Worm (Caenorhabditis elegans) whole organism, young adult: ENCODE results near the gene twk-32.

Experiments
- B0261.1 ChIP-seq: sonication (generic microtip); optimal IDR thresholded peaks from 2 replicates; lab custom pipeline; 2016; ENCODE audit warnings: mild to moderate bottlenecking, missing genetic modification characterization, moderate library complexity, missing compliant biosample characterization
- C17E4.6 ChIP-seq: fragments of 200-800 bp; sonication (Bioruptor generic); IDR thresholded peaks from 2 replicates; pipeline ENCODE4 v1.3.6; 2022; ENCODE audit warnings: missing genetic modification reagents, missing genetic modification characterization, missing compliant biosample characterization
- D2030.7 ChIP-seq: fragments of 200-800 bp; sonication (Bioruptor generic); IDR thresholded peaks from 2 replicates; pipeline ENCODE4 v1.3.6; 2022; ENCODE audit warnings: missing genetic modification reagents, missing genetic modification characterization, missing compliant biosample characterization
- F22D6.2 ChIP-seq: sonication (generic microtip); optimal IDR thresholded peaks from 2 replicates; lab custom pipeline; 2016; ENCODE audit warnings: mild to moderate bottlenecking, missing genetic modification characterization, missing compliant biosample characterization
- F57C9.4 ChIP-seq: sonication (generic microtip); optimal IDR thresholded peaks from 2 replicates; lab custom pipeline; 2017; ENCODE audit warnings: mild to moderate bottlenecking, missing genetic modification characterization, missing compliant biosample characterization
- K12H6.12 ChIP-seq: fragments of 200-800 bp; sonication (Bioruptor generic); optimal IDR thresholded peaks from 2 replicates; lab custom pipeline; 2018; ENCODE audit warnings: mild to moderate bottlenecking, missing genetic modification characterization, missing compliant biosample characterization
- T26A5.8 ChIP-seq: sonication (generic microtip); optimal IDR thresholded peaks from 2 replicates; lab custom pipeline; 2016; ENCODE audit warnings: missing genetic modification characterization, missing compliant biosample characterization
- ZK185.1 ChIP-seq: sonication (generic microtip); optimal IDR thresholded peaks from 2 replicates; lab custom pipeline; 2016; ENCODE audit warnings: mild to moderate bottlenecking, missing genetic modification characterization, missing compliant biosample characterization; ENCODE audit not compliant: poor library complexity, severe bottlenecking
- ama-1 ChIP-seq, 3 experiments: fragments of 150-350 bp in 1 of 3; sonication (generic microtip) in 2 of 3; optimal IDR thresholded peaks; 2 replicates each; lab custom pipeline; 2014 to 2018; ENCODE audit warnings: missing biosample characterization in 2 of 3, missing genetic modification characterization in 2 of 3, missing genetic modification reagents in 2 of 3
- aptf-3 ChIP-seq: fragments of 200-800 bp; sonication (Bioruptor generic); IDR thresholded peaks from 2 replicates; pipeline ENCODE4 v1.3.6; 2022; ENCODE audit warnings: missing genetic modification characterization, missing compliant biosample characterization
- atf-7 ChIP-seq: sonication (generic microtip); optimal IDR thresholded peaks from 2 replicates; lab custom pipeline; 2017; ENCODE audit warnings: mild to moderate bottlenecking, missing genetic modification characterization, missing compliant biosample characterization
- athp-1 ChIP-seq: sonication (generic microtip); optimal IDR thresholded peaks from 2 replicates; lab custom pipeline; 2017; ENCODE audit warnings: mild to moderate bottlenecking, missing genetic modification characterization, missing compliant biosample characterization
- cebp-1 ChIP-seq, 2 experiments: fragments of 200-800 bp in 1 of 2; sonication (Bioruptor generic) in 1 of 2; sonication (generic microtip) in 1 of 2; IDR thresholded peaks in 1 of 2; optimal IDR thresholded peaks in 1 of 2; 2 replicates each; pipeline versions ENCODE4 v1.3.6 to Lab custom; 2017 to 2022; ENCODE audit warnings: missing compliant biosample characterization in 2 of 2, missing genetic modification characterization in 2 of 2, mild to moderate bottlenecking in 1 of 2, missing genetic modification reagents in 1 of 2, moderate library complexity in 1 of 2
- cebp-2 ChIP-seq: fragments of 200-800 bp; sonication (Bioruptor generic); IDR thresholded peaks from 2 replicates; pipeline ENCODE4 v1.3.6; 2022; ENCODE audit warnings: missing genetic modification characterization, missing compliant biosample characterization
- ceh-58 ChIP-seq: fragments of 200-800 bp; sonication (Bioruptor generic); IDR thresholded peaks from 2 replicates; pipeline ENCODE4 v1.3.6; 2022; ENCODE audit warnings: missing genetic modification characterization, missing compliant biosample characterization
- ceh-79 ChIP-seq: sonication (generic microtip); optimal IDR thresholded peaks from 2 replicates; lab custom pipeline; 2017; ENCODE audit warnings: mild to moderate bottlenecking, missing genetic modification characterization, missing compliant biosample characterization
- chd-7 ChIP-seq: sonication (generic microtip); optimal IDR thresholded peaks from 2 replicates; lab custom pipeline; 2016; ENCODE audit warnings: mild to moderate bottlenecking, missing genetic modification characterization, moderate library complexity, missing compliant biosample characterization
- dox-1 ChIP-seq: fragments of 200-800 bp; sonication (Bioruptor generic); IDR thresholded peaks from 2 replicates; pipeline ENCODE4 v1.3.6; 2022; ENCODE audit warnings: missing genetic modification reagents, missing genetic modification characterization, missing compliant biosample characterization
- dpl-1 ChIP-seq: fragments of 150-350 bp; optimal IDR thresholded peaks from 2 replicates; lab custom pipeline; 2014; ENCODE audit warnings: missing biosample characterization, missing genetic modification reagents, missing genetic modification characterization
- egrh-3 ChIP-seq: fragments of 200-800 bp; sonication (Bioruptor generic); IDR thresholded peaks from 2 replicates; pipeline ENCODE4 v1.3.6; 2022; ENCODE audit warnings: missing genetic modification reagents, missing genetic modification characterization, missing compliant biosample characterization
- hsf-1 ChIP-seq: fragments of 200-800 bp; sonication (Bioruptor generic); IDR thresholded peaks from 2 replicates; pipeline ENCODE4 v1.3.6; 2022; ENCODE audit warnings: missing genetic modification reagents, missing genetic modification characterization, missing compliant biosample characterization
- lag-1 ChIP-seq: fragments of 200-800 bp; sonication (Bioruptor generic); IDR thresholded peaks from 2 replicates; pipeline ENCODE4 v1.3.6; 2022; ENCODE audit warnings: missing genetic modification reagents, missing genetic modification characterization, missing compliant biosample characterization
- lin-54 ChIP-seq: fragments of 200-800 bp; sonication (Bioruptor generic); optimal IDR thresholded peaks from 2 replicates; lab custom pipeline; 2018; ENCODE audit warnings: mild to moderate bottlenecking, missing genetic modification characterization, missing compliant biosample characterization
- madf-6 ChIP-seq: fragments of 200-800 bp; sonication (Bioruptor generic); IDR thresholded peaks from 2 replicates; pipeline ENCODE4 v1.3.6; 2022; ENCODE audit warnings: missing genetic modification reagents, missing genetic modification characterization, missing compliant biosample characterization
- mcd-1 ChIP-seq: fragments of 200-800 bp; sonication (Bioruptor generic); IDR thresholded peaks from 2 replicates; pipeline ENCODE4 v1.3.6; 2022; ENCODE audit warnings: missing genetic modification reagents, missing genetic modification characterization, missing compliant biosample characterization
- nhr-80 ChIP-seq: sonication (generic microtip); optimal IDR thresholded peaks from 2 replicates; lab custom pipeline; 2016; ENCODE audit warnings: missing genetic modification characterization, missing compliant biosample characterization
- pha-4 ChIP-seq: fragments of 150-350 bp; sonication (generic microtip); optimal IDR thresholded peaks from 2 replicates; lab custom pipeline; 2014; ENCODE audit warnings: missing biosample characterization, missing genetic modification reagents, missing genetic modification characterization
- repo-1 ChIP-seq: sonication (generic microtip); optimal IDR thresholded peaks from 2 replicates; lab custom pipeline; 2017; ENCODE audit warnings: mild to moderate bottlenecking, missing genetic modification characterization, missing compliant biosample characterization
- rpc-1 ChIP-seq, 2 experiments: fragments of 150-350 bp in 1 of 2; sonication (generic microtip) in 1 of 2; optimal IDR thresholded peaks; 2 replicates each; lab custom pipeline; 2014 to 2018; ENCODE audit warnings: missing biosample characterization in 1 of 2, missing genetic modification characterization in 1 of 2, missing genetic modification reagents in 1 of 2, missing genotype in 1 of 2
- tbp1 ChIP-seq: fragments of 200-800 bp; sonication (Bioruptor generic); optimal IDR thresholded peaks from 2 replicates; lab custom pipeline; 2018; ENCODE audit warnings: mild to moderate bottlenecking, missing genetic modification characterization, missing compliant biosample characterization
- tlf-1 ChIP-seq: fragments of 200-800 bp; sonication (Bioruptor generic); optimal IDR thresholded peaks from 2 replicates; lab custom pipeline; 2018; ENCODE audit warnings: mild to moderate bottlenecking, missing genetic modification characterization, missing compliant biosample characterization
- unc-62 ChIP-seq: fragments of 150-350 bp; optimal IDR thresholded peaks from 2 replicates; lab custom pipeline; 2014; ENCODE audit warnings: missing biosample characterization, missing genetic modification reagents, missing genetic modification characterization
- zfh-2 ChIP-seq: fragments of 200-800 bp; sonication (Bioruptor generic); conservative IDR thresholded peaks from 2 replicates; pipeline ENCODE4 v1.3.6; 2022; ENCODE audit warnings: missing genetic modification reagents, missing genetic modification characterization, missing compliant biosample characterization
- zim-3 ChIP-seq: sonication (generic microtip); optimal IDR thresholded peaks from 2 replicates; lab custom pipeline; 2017; ENCODE audit warnings: mild to moderate bottlenecking, missing genetic modification characterization, moderate library complexity, missing compliant biosample characterization
- ztf-22 ChIP-seq: fragments of 200-800 bp; sonication (Bioruptor generic); optimal IDR thresholded peaks from 2 replicates; lab custom pipeline; 2018; ENCODE audit warnings: mild to moderate bottlenecking, missing genetic modification characterization, moderate library complexity, missing compliant biosample characterization
- ztf-26 ChIP-seq: sonication (generic microtip); optimal IDR thresholded peaks from 2 replicates; lab custom pipeline; 2017; ENCODE audit warnings: missing genetic modification characterization, missing compliant biosample characterization
- ztf-28 ChIP-seq: fragments of 200-800 bp; sonication (Bioruptor generic); IDR thresholded peaks from 2 replicates; pipeline ENCODE4 v1.3.6; 2022; ENCODE audit warnings: missing genetic modification reagents, missing genetic modification characterization, missing compliant biosample characterization

Gene twk-32

ce11 chrV:13833951-13834350, 37.5 kb downstream of the twk-32 start, which contains the start of gene srx-129:
Gene srx-129, plus strand, starts transcription at chrV:13834251.
- no peak for TF ChIP-seq F22D6.2 (tag; lab: Kevin White, UChicago)
- TF ChIP-seq repo-1 (tag; lab: Kevin White, UChicago) = no peak
- TF ChIP-seq zfh-2 = no peak
- TF ChIP-seq athp-1 (tag; lab: Kevin White, UChicago) = no peak
- no peak for TF ChIP-seq T26A5.8
- no peak for TF ChIP-seq lin-54

ce11 chrV:13837173-13837572, 40.7 kb downstream of the twk-32 start, which contains the start of gene srx-128:
Gene srx-128, plus strand, starts transcription at chrV:13837473.
- TF ChIP-seq F22D6.2 (tag; lab: Kevin White, UChicago) (no peak), pha-4 (no peak), ZK185.1 (no peak)

- peak; percentile 7 for TF ChIP-seq K12H6.12
- no peak for TF ChIP-seq C17E4.6 (GFP tag; lab: Robert Waterston, UW)
- no peak for TF ChIP-seq chd-7 (tag; lab: Kevin White, UChicago)
Observed at ce11 chrV:13839433-13839832, 43.0 kb downstream of the twk-32 start, which contains the start of gene F55B12.10. Gene F55B12.10, plus strand, starts transcription at chrV:13839733.

- TF ChIP-seq hsf-1 (GFP tag; lab: Robert Waterston, UW) = no peak
- no peak for TF ChIP-seq aptf-3 (GFP tag; lab: Robert Waterston, UW)
- no peak for TF ChIP-seq nhr-80
- no peak for TF ChIP-seq egrh-3 (GFP tag; lab: Robert Waterston, UW)
- no peak for TF ChIP-seq rpc-1 (optimal IDR thresholded peaks at IDR 0.05; lab: Kevin White, UChicago)
- TF ChIP-seq rpc-1 (tag; optimal IDR thresholded peaks at IDR 0.05; lab: Kevin White, UChicago) = no peak
- TF ChIP-seq B0261.1 (tag; lab: Kevin White, UChicago) = no peak
- TF ChIP-seq cebp-1 (GFP tag; IDR thresholded peaks at IDR 0.05; lab: Robert Waterston, UW) = no peak
- TF ChIP-seq cebp-1 (tag; optimal IDR thresholded peaks at IDR 0.05; lab: Kevin White, UChicago) = no peak
- TF ChIP-seq dox-1 (GFP tag; lab: Robert Waterston, UW) = no peak
- TF ChIP-seq ztf-26 (tag; lab: Kevin White, UChicago) = no peak
- no peak for TF ChIP-seq ama-1 (optimal IDR thresholded peaks at IDR 0.05; lab: Kevin White, UChicago)
- TF ChIP-seq ama-1 (GFP tag; optimal IDR thresholded peaks at IDR 0.05; lab: Kevin White, UChicago) = no peak
- TF ChIP-seq tlf-1 = no peak
- no peak for TF ChIP-seq ceh-79
- no peak for TF ChIP-seq atf-7 (tag; lab: Kevin White, UChicago)
Observed at ce11 chrV:13840909-13841308, 44.5 kb downstream of the twk-32 start, which contains the start of gene srx-17. Gene srx-17, plus strand, starts transcription at chrV:13841209.

- no peak for TF ChIP-seq D2030.7
- no peak for TF ChIP-seq F57C9.4 (tag; lab: Kevin White, UChicago)
- TF ChIP-seq cebp-2 (GFP tag; lab: Robert Waterston, UW) = no peak
- no peak for TF ChIP-seq tbp1 (GFP tag; lab: Kevin White, UChicago)
- TF ChIP-seq unc-62 (GFP tag; lab: Kevin White, UChicago) = no peak
- TF ChIP-seq ztf-22 (GFP tag; lab: Kevin White, UChicago) = no peak
- no peak for TF ChIP-seq zim-3 (tag; lab: Kevin White, UChicago)
- TF ChIP-seq ztf-28 = no peak
- no peak for TF ChIP-seq lag-1 (GFP tag; lab: Robert Waterston, UW)
- no peak for TF ChIP-seq repo-1 (tag; lab: Kevin White, UChicago)
- TF ChIP-seq dpl-1 (GFP tag; lab: Kevin White, UChicago) = no peak
- no peak for TF ChIP-seq ztf-26 (tag; lab: Kevin White, UChicago)
- TF ChIP-seq ceh-58 = no peak
- no peak for TF ChIP-seq madf-6 (GFP tag; lab: Robert Waterston, UW)
- no peak for TF ChIP-seq mcd-1 (GFP tag; lab: Robert Waterston, UW)
Observed at ce11 chrV:13843147-13843546, 46.7 kb downstream of the twk-32 start, which contains the start of gene srx-130. Gene srx-130, plus strand, starts transcription at chrV:13843447.
